Worm (Caenorhabditis elegans): ENCODE measurements around the gene C36H8.1.

The C36H8.1 gene

ce11 chrIV:12728162-12728561 lies 16.5 kb downstream of the C36H8.1 start:
- TF ChIP-seq sma-9 (GFP tag; optimal IDR thresholded peaks at IDR 0.05) (no peak), sma-9 (tag; optimal IDR thresholded peaks at IDR 0.05) (no peak), fos-1 (tag; optimal IDR thresholded peaks at IDR 0.05) (peak; percentile 80)

ce11 chrIV:12725925-12726324 lies 18.7 kb downstream of the C36H8.1 start:
- TF ChIP-seq nhr-10 (tag; optimal IDR thresholded peaks at IDR 0.05) (no peak), sma-9 (GFP tag; optimal IDR thresholded peaks at IDR 0.05) (no peak), sma-9 (tag; optimal IDR thresholded peaks at IDR 0.05) (no peak), nhr-237 (tag; optimal IDR thresholded peaks at IDR 0.05) (no peak), mab-5 (tag; optimal IDR thresholded peaks at IDR 0.05) (no peak), R02D3.7 (tag; optimal IDR thresholded peaks at IDR 0.05) (no peak), elt-3 (tag; optimal IDR thresholded peaks at IDR 0.05) (no peak), ztf-4 (tag; optimal IDR thresholded peaks at IDR 0.05) (no peak), sma-3 (GFP tag; optimal IDR thresholded peaks at IDR 0.05) (no peak), nhr-25 (tag; optimal IDR thresholded peaks at IDR 0.05) (no peak), F13H6.1 (tag; optimal IDR thresholded peaks at IDR 0.05) (no peak)

ce11 chrIV:12725228-12725627 lies 19.4 kb downstream of the C36H8.1 start:
- TF ChIP-seq F13H6.1 (tag; optimal IDR thresholded peaks at IDR 0.05) (no peak), dmd-4 (tag; optimal IDR thresholded peaks at IDR 0.05) (no peak), sma-9 (GFP tag; optimal IDR thresholded peaks at IDR 0.05) (no peak), sma-9 (tag; optimal IDR thresholded peaks at IDR 0.05) (no peak), skn-1 (tag; optimal IDR thresholded peaks at IDR 0.05) (no peak), mdl-1 (tag; optimal IDR thresholded peaks at IDR 0.05) (no peak), R02D3.7 (tag; optimal IDR thresholded peaks at IDR 0.05) (no peak), nhr-23 (tag; optimal IDR thresholded peaks at IDR 0.05) (no peak), zag-1 (tag; optimal IDR thresholded peaks at IDR 0.05) (no peak), ama-1 (optimal IDR thresholded peaks at IDR 0.05) (no peak)

- TF ChIP-seq ama-1 (optimal IDR thresholded peaks at IDR 0.05) (no peak), ztf-11 (tag; optimal IDR thresholded peaks at IDR 0.05) (no peak), unc-55 (GFP tag; optimal IDR thresholded peaks at IDR 0.05) (peak; percentile 95), R02D3.7 (tag; optimal IDR thresholded peaks at IDR 0.05) (peak; percentile 98), elt-1 (tag; optimal IDR thresholded peaks at IDR 0.05) (no peak), mab-5 (tag; optimal IDR thresholded peaks at IDR 0.05) (peak; percentile 84), nhr-237 (tag; optimal IDR thresholded peaks at IDR 0.05) (peak; percentile 80), sma-9 (GFP tag; optimal IDR thresholded peaks at IDR 0.05) (peak; percentile 94), sma-9 (tag; optimal IDR thresholded peaks at IDR 0.05) (no peak), ceh-16 (tag; optimal IDR thresholded peaks at IDR 0.05) (no peak), nhr-10 (tag; optimal IDR thresholded peaks at IDR 0.05) (no peak), unc-62 (GFP tag; optimal IDR thresholded peaks at IDR 0.05) (no peak), C34F6.9 (tag; optimal IDR thresholded peaks at IDR 0.05) (peak; percentile 87), ZK546.5 (tag; optimal IDR thresholded peaks at IDR 0.05) (peak; percentile 35), gmeb-1 (tag; optimal IDR thresholded peaks at IDR 0.05) (peak; percentile 100), nhr-23 (tag; optimal IDR thresholded peaks at IDR 0.05) (no peak), crh-2 (tag; optimal IDR thresholded peaks at IDR 0.05) (peak; percentile 90), elt-3 (tag; optimal IDR thresholded peaks at IDR 0.05) (no peak), Y55F3AM.14 (GFP tag; optimal IDR thresholded peaks at IDR 0.05) (no peak), lsy-2 (tag; optimal IDR thresholded peaks at IDR 0.05) (peak; percentile 86 to 93), sem-4 (tag; optimal IDR thresholded peaks at IDR 0.05) (peak; percentile 61), ztf-1 (GFP tag; conservative IDR thresholded peaks at IDR 0.05) (no peak), fos-1 (tag; optimal IDR thresholded peaks at IDR 0.05) (peak; percentile 51), nhr-129 (tag; optimal IDR thresholded peaks at IDR 0.05) (peak; percentile 89), blmp-1 (tag; optimal IDR thresholded peaks at IDR 0.05; ENCODE audit: insufficient read depth) (no peak), mdl-1 (tag; optimal IDR thresholded peaks at IDR 0.05) (peak in 1 of 2 experiments; percentile 27), nhr-21 (tag; optimal IDR thresholded peaks at IDR 0.05) (peak; percentile 83), dmd-4 (tag; optimal IDR thresholded peaks at IDR 0.05) (no peak), skn-1 (tag; optimal IDR thresholded peaks at IDR 0.05) (no peak), zag-1 (tag; optimal IDR thresholded peaks at IDR 0.05) (peak; percentile 61), lin-11 (tag; optimal IDR thresholded peaks at IDR 0.05) (peak; percentile 69), nhr-12 (tag; optimal IDR thresholded peaks at IDR 0.05) (peak; percentile 24), lin-39 (tag; optimal IDR thresholded peaks at IDR 0.05) (no peak), unc-39 (tag; optimal IDR thresholded peaks at IDR 0.05) (no peak), alr-1 (tag; optimal IDR thresholded peaks at IDR 0.05) (no peak), nhr-25 (tag; optimal IDR thresholded peaks at IDR 0.05) (peak; percentile 83), ceh-82 (tag; optimal IDR thresholded peaks at IDR 0.05) (peak; percentile 72), snpc-4 (tag; optimal IDR thresholded peaks at IDR 0.05) (peak; percentile 76), nhr-11 (tag; optimal IDR thresholded peaks at IDR 0.05) (no peak), ztf-4 (tag; optimal IDR thresholded peaks at IDR 0.05) (peak; percentile 74), peb-1 (tag; optimal IDR thresholded peaks at IDR 0.05) (no peak), F13H6.1 (tag; optimal IDR thresholded peaks at IDR 0.05) (peak; percentile 89), sma-3 (GFP tag; optimal IDR thresholded peaks at IDR 0.05) (peak; percentile 95), mbf-1 (tag; optimal IDR thresholded peaks at IDR 0.05) (no peak), egl-27 (tag; optimal IDR thresholded peaks at IDR 0.05) (peak; percentile 86), nhr-6 (tag; optimal IDR thresholded peaks at IDR 0.05) (peak; percentile 78)
Measured at ce11 chrIV:12724641-12725040, 20.0 kb downstream of the C36H8.1 start, which contains the start of the genes T23F6.3 and rbd-1. Gene T23F6.3, minus strand, starts transcription at chrIV:12724760. Gene rbd-1, plus strand, starts transcription at chrIV:12724986.
